Worm (Caenorhabditis elegans): Measurements from ENCODE around the gene H14A12.5.

DNA sequence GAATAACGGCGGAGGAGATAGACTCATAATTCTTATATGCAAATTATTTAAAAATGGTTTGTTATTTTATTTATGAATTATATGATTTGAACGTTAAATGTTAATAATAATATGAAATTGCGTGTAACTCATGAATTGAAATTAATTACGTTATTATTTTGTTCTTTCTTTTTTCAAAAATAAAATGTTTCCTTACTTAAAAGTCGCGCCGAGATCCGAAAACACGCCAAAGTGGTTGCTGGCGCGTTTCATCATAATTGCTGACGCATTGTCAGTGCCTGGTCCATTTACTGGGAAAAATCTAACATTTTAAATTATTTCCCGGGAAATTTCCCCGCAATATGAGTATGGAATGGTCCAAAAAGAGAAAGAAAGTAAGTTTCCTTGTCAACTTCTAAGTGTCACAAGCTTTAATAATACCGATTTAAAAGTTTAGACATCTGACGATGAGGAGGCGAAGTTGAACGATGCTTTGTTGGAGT lies 30.6 kb upstream of the H14A12.5 start, which contains the start of the genes C07H6.9 and sap-140:
- TF ChIP-seq zip-8 (tag; optimal IDR thresholded peaks at IDR 0.05) (no peak), bed-3 (GFP tag; optimal IDR thresholded peaks at IDR 0.05) (no peak), lsy-2 (tag; optimal IDR thresholded peaks at IDR 0.05) (peak; percentile 70), ces-1 (GFP tag; optimal IDR thresholded peaks at IDR 0.05) (peak; percentile 68), ceh-83 (GFP tag; optimal IDR thresholded peaks at IDR 0.05) (no peak), nhr-28 (tag; optimal IDR thresholded peaks at IDR 0.05) (no peak), hlh-1 (tag; optimal IDR thresholded peaks at IDR 0.05) (no peak), ham-2 (GFP tag; optimal IDR thresholded peaks at IDR 0.05) (no peak), lin-13 (tag; optimal IDR thresholded peaks at IDR 0.05) (peak; percentile 88), nhr-2 (tag; optimal IDR thresholded peaks at IDR 0.05) (no peak), blmp-1 (tag; optimal IDR thresholded peaks at IDR 0.05) (no peak), pha-4 (tag; optimal IDR thresholded peaks at IDR 0.05) (peak; percentile 64), nhr-12 (tag; optimal IDR thresholded peaks at IDR 0.05) (no peak), ztf-11 (tag; optimal IDR thresholded peaks at IDR 0.05) (no peak)
